Worm (Caenorhabditis elegans): Measurements from ENCODE around the gene slc-36.1.
"Not testable (repeated sequence)": the region's sequence is repeated elsewhere in the genome, so short reads cannot be mapped to it uniquely, and the experiment has no call there.

Gene slc-36.1

DNA sequence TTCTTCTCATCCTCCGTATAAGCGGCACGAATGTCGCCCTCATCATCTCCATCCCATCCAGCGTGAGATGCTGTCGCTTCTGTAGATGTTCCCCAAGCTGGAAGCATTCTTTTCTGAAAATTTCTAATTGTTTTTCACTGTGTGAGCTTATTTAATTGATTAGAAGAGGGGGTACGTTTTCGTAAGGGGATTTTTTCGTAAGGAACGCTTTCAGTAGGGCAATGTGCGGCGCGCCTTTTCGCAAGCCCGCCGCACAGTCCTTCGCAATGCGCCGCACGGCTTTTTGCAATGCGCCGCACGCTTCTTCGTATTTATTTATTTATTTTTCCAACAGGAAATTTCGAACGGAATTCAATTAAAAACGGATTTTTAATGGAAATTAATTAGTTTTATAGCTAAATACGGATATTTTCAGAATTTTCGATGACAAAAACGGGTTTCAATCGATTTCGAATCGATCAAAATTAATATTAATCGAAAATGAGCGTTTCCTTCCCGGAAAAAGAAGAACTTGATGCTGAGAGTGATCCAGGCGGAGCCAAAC, 14.3 kb upstream of the slc-36.1 start, which contains the start of gene set-25:
TSS of gene set-25 (minus strand) at position 120 of the 544 bp plus-strand sequence.
- TF ChIP-seq him-1, dao-5, W03F9.2 (tag; optimal IDR thresholded peaks at IDR 0.05): not testable (repeated sequence)

DNA sequence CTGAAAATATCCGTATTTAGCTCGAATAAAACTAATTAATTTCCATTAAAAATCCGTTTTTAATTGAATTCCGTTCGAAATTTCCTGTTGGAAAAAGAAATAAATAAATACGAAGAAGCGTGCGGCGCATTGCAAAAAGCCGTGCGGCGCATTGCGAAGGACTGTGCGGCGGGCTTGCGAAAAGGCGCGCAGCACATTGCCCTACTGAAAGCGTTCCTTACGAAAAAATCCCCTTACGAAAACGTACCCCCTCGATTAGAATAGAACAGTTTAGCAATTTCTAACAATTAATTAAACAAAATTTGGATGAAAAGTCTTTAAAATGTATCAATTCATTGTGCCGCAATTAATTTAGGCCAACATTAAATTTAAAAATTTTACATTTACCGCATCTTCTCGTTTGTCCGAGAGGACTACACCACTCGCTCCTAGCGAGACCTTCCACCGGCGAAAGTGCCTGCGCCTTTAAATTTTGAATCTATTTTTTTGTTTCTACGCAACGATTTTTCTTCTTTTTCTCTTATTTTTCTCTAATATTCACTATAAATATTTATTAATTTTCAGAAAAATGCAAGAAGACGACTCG, 10.9 kb upstream of the slc-36.1 start, which contains the start of gene npp-18:
TSS of gene npp-18 (plus strand) at position 565 of the 586 bp plus-strand sequence.
- TF ChIP-seq W03F9.2 (tag; optimal IDR thresholded peaks at IDR 0.05), result peak; percentile 43

DNA sequence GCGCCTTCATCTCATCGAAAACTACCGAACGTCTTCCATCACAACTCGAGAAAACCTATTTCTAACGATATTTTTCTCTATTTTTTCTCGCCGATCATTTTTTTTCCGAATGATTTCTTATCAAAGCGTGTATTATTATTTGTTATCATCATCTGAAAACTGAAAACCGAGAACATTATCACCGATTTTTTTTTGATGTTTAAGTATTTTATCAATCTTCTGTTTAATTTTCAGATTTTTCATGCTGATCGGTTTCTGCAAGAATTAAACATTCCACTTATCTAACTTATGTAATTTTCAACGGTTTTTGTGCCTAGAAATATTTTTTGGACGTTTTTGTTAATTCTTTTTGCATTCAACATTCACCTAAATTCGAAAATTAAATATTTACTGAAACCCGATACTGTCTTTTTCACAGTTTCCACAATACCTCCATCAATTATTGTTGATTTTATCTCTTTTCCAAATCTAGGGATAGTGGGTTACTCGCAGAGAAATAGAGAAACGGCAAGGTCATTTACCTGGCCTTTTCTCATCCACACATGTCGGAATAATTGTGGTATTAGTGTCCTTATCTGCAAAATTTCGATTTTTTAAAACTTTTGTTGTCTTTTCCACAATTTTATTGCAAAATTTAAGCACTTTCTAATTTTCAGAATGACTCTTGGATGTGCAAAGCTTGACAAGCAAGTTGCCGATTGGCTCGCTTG, 8.4 kb upstream of the slc-36.1 start, which contains the start of gene pgm-2:
TSS of gene pgm-2 (plus strand) at position 657 of the 710 bp plus-strand sequence.
- TF ChIP-seq W03F9.2 (tag; optimal IDR thresholded peaks at IDR 0.05), result no peak
- TF ChIP-seq him-1 (tag; optimal IDR thresholded peaks at IDR 0.05), result no peak
- no peak for TF ChIP-seq dao-5 (tag; optimal IDR thresholded peaks at IDR 0.05)

DNA sequence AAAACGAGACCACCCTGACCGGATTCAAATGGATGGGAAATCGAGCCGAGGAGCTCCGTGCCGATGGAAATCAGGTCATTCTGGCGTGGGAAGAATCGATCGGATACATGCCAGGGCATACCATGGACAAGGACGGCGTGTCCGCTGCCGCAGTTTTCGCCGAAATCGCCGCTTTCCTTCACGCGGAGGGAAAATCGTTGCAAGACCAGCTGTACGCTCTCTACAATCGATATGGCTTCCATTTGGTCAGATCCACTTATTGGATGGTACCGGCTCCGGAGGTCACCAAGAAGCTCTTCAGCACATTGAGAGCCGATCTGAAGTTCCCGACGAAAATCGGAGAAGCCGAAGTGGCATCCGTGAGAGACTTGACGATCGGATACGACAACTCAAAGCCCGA, 5.3 kb upstream of the slc-36.1 start:
- TF ChIP-seq him-1 (tag; optimal IDR thresholded peaks at IDR 0.05) (no peak), W03F9.2 (tag; optimal IDR thresholded peaks at IDR 0.05) (no peak), dao-5 (tag; optimal IDR thresholded peaks at IDR 0.05) (no peak)

DNA sequence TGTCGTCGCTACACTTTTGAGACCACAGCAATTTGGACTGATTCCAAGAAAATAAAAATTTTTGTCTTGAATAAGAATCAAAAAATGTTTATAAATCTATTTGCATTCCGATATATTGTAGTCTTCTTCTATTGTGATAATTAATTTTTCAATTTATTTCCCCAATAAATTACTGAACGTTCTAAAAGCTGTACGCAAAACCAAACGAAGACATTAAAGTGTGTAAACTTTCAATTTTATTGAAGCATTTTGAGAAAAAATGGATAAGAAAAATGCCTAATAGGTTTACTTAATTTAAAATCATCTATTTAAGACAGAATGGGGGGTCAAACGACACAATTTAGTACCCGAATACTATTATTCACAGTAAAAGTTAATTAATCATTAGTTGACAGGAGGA, 4.7 kb upstream of the slc-36.1 start:
- TF ChIP-seq him-1 (tag; optimal IDR thresholded peaks at IDR 0.05), result no peak
- TF ChIP-seq W03F9.2 (tag; optimal IDR thresholded peaks at IDR 0.05), result no peak
- no peak for TF ChIP-seq dao-5 (tag; optimal IDR thresholded peaks at IDR 0.05)

DNA sequence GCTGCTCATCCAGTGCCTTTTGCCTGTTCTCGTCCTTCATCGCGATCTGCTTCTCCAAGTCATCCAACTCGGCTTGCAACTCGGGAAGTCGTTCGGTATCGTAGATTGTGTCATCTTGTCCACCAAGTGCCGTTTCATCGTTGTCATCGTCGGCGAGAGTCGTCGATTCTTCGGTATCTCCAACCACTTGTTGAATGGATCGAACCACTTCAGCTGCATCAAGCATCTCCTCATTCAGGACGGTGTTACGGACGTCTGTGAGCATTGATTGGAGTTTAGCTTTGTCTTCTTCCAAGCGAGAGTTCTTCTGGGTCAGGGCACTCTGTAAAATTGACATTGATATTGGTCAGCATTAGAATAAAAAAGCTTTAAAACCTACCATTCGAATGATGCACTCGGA, 1.8 kb upstream of the slc-36.1 start:
- no peak for TF ChIP-seq W03F9.2 (tag; optimal IDR thresholded peaks at IDR 0.05)
- no peak for TF ChIP-seq him-1 (tag; optimal IDR thresholded peaks at IDR 0.05)
- TF ChIP-seq dao-5 (tag; optimal IDR thresholded peaks at IDR 0.05), result no peak

DNA sequence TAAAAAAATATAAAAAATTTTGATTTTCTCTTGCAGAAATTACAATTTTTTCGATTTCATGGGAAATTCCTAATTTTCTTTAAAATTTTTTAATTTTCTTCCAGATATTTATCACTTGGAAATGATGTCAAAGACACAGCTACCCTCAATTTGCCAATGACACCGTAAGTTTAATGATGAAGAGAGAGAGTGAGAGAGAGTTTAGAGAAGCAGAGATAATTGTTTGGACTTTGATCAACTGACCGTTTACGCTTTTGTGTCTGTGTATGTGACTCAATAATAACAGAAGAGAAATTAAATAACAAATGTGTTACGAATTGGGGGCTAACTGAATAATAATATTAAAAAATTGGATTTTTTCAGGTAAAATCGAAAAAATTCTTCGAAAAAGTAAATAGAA, 3.2 kb downstream of the slc-36.1 start:
- TF ChIP-seq him-1 (tag; optimal IDR thresholded peaks at IDR 0.05) (no peak), dao-5 (tag; optimal IDR thresholded peaks at IDR 0.05) (no peak), W03F9.2 (tag; optimal IDR thresholded peaks at IDR 0.05) (no peak)

ce11 chrIII:13313788-13314187, 6.5 kb downstream of the slc-36.1 start, which contains the start of gene Y43F4B.10:
Gene Y43F4B.10, plus strand, starts transcription at chrIII:13314068.
- TF ChIP-seq dao-5 (tag; optimal IDR thresholded peaks at IDR 0.05) (no peak), him-1 (tag; optimal IDR thresholded peaks at IDR 0.05) (no peak)

ce11 chrIII:13314636-13315035, 7.3 kb downstream of the slc-36.1 start:
- TF ChIP-seq him-1 (tag; optimal IDR thresholded peaks at IDR 0.05) (no peak), W03F9.2 (tag; optimal IDR thresholded peaks at IDR 0.05) (no peak), dao-5 (tag; optimal IDR thresholded peaks at IDR 0.05) (no peak)

ce11 chrIII:13315071-13315470, 7.8 kb downstream of the slc-36.1 start, which contains the start of gene dph-7:
Gene dph-7, plus strand, starts transcription at chrIII:13315123.
- TF ChIP-seq him-1 (tag; optimal IDR thresholded peaks at IDR 0.05), result no peak
- no peak for TF ChIP-seq dao-5 (tag; optimal IDR thresholded peaks at IDR 0.05)
- no peak for TF ChIP-seq W03F9.2 (tag; optimal IDR thresholded peaks at IDR 0.05)

DNA sequence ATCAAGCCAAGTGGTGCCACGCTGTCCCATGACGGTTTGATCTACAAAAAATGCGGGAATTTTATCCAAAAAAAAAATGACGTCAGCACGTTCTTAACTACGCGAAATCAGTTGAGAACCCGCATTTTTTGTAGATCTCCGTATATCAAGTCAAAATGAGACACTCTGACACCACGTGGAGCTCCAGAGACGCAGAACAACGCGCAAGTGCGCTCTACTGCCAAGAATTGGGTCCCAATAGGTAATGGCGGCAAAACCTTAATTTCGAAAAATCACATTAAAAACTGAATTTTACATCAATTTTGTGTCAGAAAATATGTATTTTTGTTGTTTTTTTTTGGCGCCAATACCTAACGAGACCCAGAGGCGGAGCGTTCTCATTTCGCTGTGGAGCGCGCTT, 9.6 kb downstream of the slc-36.1 start:
- TF ChIP-seq dao-5 (tag; optimal IDR thresholded peaks at IDR 0.05) (no peak), W03F9.2 (tag; optimal IDR thresholded peaks at IDR 0.05) (no peak), him-1 (tag; optimal IDR thresholded peaks at IDR 0.05) (no peak)

ce11 chrIII:13317383-13317911, 10.1 kb downstream of the slc-36.1 start:
- TF ChIP-seq W03F9.2 (tag; optimal IDR thresholded peaks at IDR 0.05) (no peak), him-1 (tag; optimal IDR thresholded peaks at IDR 0.05) (no peak), dao-5 (tag; optimal IDR thresholded peaks at IDR 0.05) (no peak)

- no peak for TF ChIP-seq him-1 (tag; optimal IDR thresholded peaks at IDR 0.05)
- TF ChIP-seq W03F9.2 (tag; optimal IDR thresholded peaks at IDR 0.05), result no peak
- TF ChIP-seq dao-5 (tag; optimal IDR thresholded peaks at IDR 0.05), result no peak
Observed at ce11 chrIII:13322578-13322977, 15.3 kb downstream of the slc-36.1 start, which contains the start of gene F53A2.11. Gene F53A2.11, minus strand, starts transcription at chrIII:13322678.

- TF ChIP-seq dao-5 (tag; optimal IDR thresholded peaks at IDR 0.05) (no peak), W03F9.2 (tag; optimal IDR thresholded peaks at IDR 0.05) (no peak), him-1 (tag; optimal IDR thresholded peaks at IDR 0.05) (no peak)
Observed at ce11 chrIII:13324739-13325138, 17.4 kb downstream of the slc-36.1 start, which contains the start of gene F53A2.1. Gene F53A2.1, minus strand, starts transcription at chrIII:13324839.

All from whole organism, L4/young adult.